Fruit fly (Drosophila melanogaster): ENCODE measurements around the gene ND-13B.

ND-13B gene

DNA sequence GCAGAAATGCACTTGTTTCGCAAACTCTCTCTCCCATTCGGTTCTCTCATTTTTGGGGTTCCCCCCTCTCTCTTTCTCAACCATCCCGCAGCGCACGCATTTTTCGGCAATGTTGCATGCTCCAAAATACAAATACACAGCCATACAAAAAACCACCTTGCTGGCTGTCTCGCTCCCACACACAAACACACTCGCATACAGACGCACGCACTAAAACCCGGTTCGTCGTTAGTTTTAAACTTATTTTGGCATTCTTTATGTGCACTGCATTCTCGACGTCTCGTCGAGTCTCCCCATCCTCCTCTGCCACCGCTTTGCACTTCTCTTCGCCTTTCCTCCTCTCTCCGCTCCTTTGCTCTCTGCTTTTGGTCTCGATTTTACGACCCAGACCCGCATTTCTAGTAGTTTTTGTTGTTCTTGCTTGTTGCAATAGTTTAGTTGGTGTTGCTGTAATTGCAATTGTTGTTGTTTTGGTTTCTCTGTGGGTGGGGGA, 27.4 kb downstream of the ND-13B start (continued):
- TF ChIP-seq nmo (GFP tag; optimal IDR thresholded peaks at IDR 0.05) (no peak), gt (GFP tag; IDR thresholded peaks at IDR 0.05) (no peak), Camta (GFP tag; optimal IDR thresholded peaks at IDR 0.05) (no peak), crol (GFP tag; IDR thresholded peaks at IDR 0.05) (peak; percentile 81), CG17829 (tag; optimal IDR thresholded peaks at IDR 0.05) (no peak), chm (GFP tag; IDR thresholded peaks at IDR 0.05) (no peak), CG5953 (GFP tag; IDR thresholded peaks at IDR 0.05) (no peak), psq (GFP tag; optimal IDR thresholded peaks at IDR 0.05) (peak; percentile 45), cg (GFP tag; optimal IDR thresholded peaks at IDR 0.05) (peak; percentile 43), Poxn (GFP tag; IDR thresholded peaks at IDR 0.05) (no peak), CG6683 (GFP tag; optimal IDR thresholded peaks at IDR 0.05) (no peak), sima (GFP tag; optimal IDR thresholded peaks at IDR 0.05) (no peak), CG13296 (GFP tag; optimal IDR thresholded peaks at IDR 0.05) (no peak), ham (GFP tag; IDR thresholded peaks at IDR 0.05) (no peak), ap (GFP tag; IDR thresholded peaks at IDR 0.05) (no peak), Lpt (GFP tag; optimal IDR thresholded peaks at IDR 0.05) (no peak), fu2 (GFP tag; optimal IDR thresholded peaks at IDR 0.05) (no peak), wor (GFP tag; IDR thresholded peaks at IDR 0.05) (no peak), Nf-YA (GFP tag; IDR thresholded peaks at IDR 0.05) (no peak), gcm (GFP tag; optimal IDR thresholded peaks at IDR 0.05) (peak; percentile 95), tx (GFP tag; optimal IDR thresholded peaks at IDR 0.05) (no peak), luna (GFP tag; optimal IDR thresholded peaks at IDR 0.05) (no peak), CG9215 (GFP tag; IDR thresholded peaks at IDR 0.05) (no peak), Atf3 (GFP tag; optimal IDR thresholded peaks at IDR 0.05) (no peak), CG13123 (GFP tag; optimal IDR thresholded peaks at IDR 0.05) (no peak), CG1647 (GFP tag; optimal IDR thresholded peaks at IDR 0.05) (no peak), Fer1 (GFP tag; optimal IDR thresholded peaks at IDR 0.05) (no peak), pb (GFP tag; optimal IDR thresholded peaks at IDR 0.05) (no peak), Dref (GFP tag; IDR thresholded peaks at IDR 0.05) (no peak), Sox102F (GFP tag; optimal IDR thresholded peaks at IDR 0.05) (no peak), dpn (GFP tag; optimal IDR thresholded peaks at IDR 0.05) (no peak), CG2875 (GFP tag; optimal IDR thresholded peaks at IDR 0.05) (no peak), pho (GFP tag; optimal IDR thresholded peaks at IDR 0.05) (no peak), az2 (GFP tag; optimal IDR thresholded peaks at IDR 0.05) (no peak), CG15514 (GFP tag; optimal IDR thresholded peaks at IDR 0.05) (peak; percentile 33), CG12942 (GFP tag; optimal IDR thresholded peaks at IDR 0.05) (no peak), Oli (tag; optimal IDR thresholded peaks at IDR 0.05) (no peak)

DNA sequence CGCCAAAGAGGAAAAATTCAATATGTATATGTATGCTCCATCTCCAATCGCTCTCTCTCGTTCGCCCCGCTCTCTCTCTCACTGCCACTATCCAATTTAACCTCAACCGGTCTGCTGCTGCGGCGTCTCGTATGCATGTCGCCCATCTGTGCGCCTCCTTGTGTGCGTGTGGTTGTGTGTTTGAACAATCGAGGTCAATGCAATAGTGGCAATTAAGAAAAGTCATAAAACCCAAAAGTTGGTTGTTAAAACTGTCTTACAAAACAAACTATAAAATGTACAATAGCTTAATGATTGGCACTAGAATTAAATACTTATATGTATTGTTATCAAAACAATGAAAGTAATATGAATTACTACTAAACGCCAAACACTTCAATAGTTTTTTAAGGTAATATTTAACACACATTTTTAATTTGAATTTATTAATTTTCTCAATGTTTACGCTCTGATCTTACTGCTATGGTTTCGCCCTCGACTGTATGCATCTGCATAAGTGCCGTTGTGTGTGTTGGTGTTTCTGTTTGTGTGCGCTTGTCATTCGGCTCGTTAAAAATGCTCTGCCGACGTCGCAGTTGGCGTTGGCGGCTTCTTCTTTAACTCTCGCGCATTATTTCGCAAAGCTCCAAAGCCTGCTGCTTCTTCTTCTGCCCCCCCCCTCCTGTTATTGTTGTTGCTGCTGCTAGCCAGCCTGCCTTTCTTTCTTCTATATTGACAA, 28.3 kb downstream of the ND-13B start:
- peak; percentile 58 for TF ChIP-seq yki (optimal IDR thresholded peaks at IDR 0.05)
- peak; percentile 97 for TF ChIP-seq CG10543 (GFP tag; optimal IDR thresholded peaks at IDR 0.05)
- peak; percentile 79 for TF ChIP-seq mirr (GFP tag; optimal IDR thresholded peaks at IDR 0.05)
- peak; percentile 60 for TF ChIP-seq CG8944 (GFP tag; optimal IDR thresholded peaks at IDR 0.05)
- TF ChIP-seq bigmax (GFP tag; optimal IDR thresholded peaks at IDR 0.05), result peak; percentile 92
- peak; percentile 96 to 97 for TF ChIP-seq bsh (GFP tag; optimal IDR thresholded peaks at IDR 0.05)
- TF ChIP-seq CG7928 (GFP tag; optimal IDR thresholded peaks at IDR 0.05), result peak; percentile 75
- peak; percentile 98 for TF ChIP-seq CG13296 (GFP tag; optimal IDR thresholded peaks at IDR 0.05)
- TF ChIP-seq caup (GFP tag; optimal IDR thresholded peaks at IDR 0.05; ENCODE audit: severe bottlenecking), result peak; percentile 95
- peak; percentile 99 for TF ChIP-seq CG12391 (tag; optimal IDR thresholded peaks at IDR 0.05)
- TF ChIP-seq ttk (GFP tag; IDR thresholded peaks at IDR 0.05), result peak; percentile 93
- peak; percentile 99 for TF ChIP-seq CoRest (tag; optimal IDR thresholded peaks at IDR 0.05)
- peak; percentile 78 for TF ChIP-seq Atf3 (GFP tag; optimal IDR thresholded peaks at IDR 0.05)
- TF ChIP-seq Hey (tag; optimal IDR thresholded peaks at IDR 0.05), result peak; percentile 82
- TF ChIP-seq CG12659 (GFP tag; optimal IDR thresholded peaks at IDR 0.05), result peak; percentile 99
- peak; percentile 93 for TF ChIP-seq so (GFP tag; IDR thresholded peaks at IDR 0.05)
- peak; percentile 84 for TF ChIP-seq Ada2b (GFP tag; IDR thresholded peaks at IDR 0.05)
